Fruit fly (Drosophila melanogaster) whole organism, embryonic: ENCODE data around the gene CG7006.

ENCODE experiments used
- Bdp1 ChIP-seq: fragments of 200-800 bp; sonication (Bioruptor generic); optimal IDR thresholded peaks from 3 replicates; lab custom pipeline; 2016; ENCODE audit warnings: missing biosample characterization, missing genetic modification characterization
- Bgb ChIP-seq: fragments of 200-800 bp; sonication (Bioruptor generic); IDR thresholded peaks from 2 replicates; pipeline ENCODE4 v1.3.6; 2022; ENCODE audit warnings: missing biosample characterization, missing genetic modification characterization; ENCODE audit not compliant: partially characterized antibody
- C15 ChIP-seq: fragments of 200-800 bp; sonication (Bioruptor generic); IDR thresholded peaks from 3 replicates; pipeline ENCODE4 v1.3.6; 2022; ENCODE audit warnings: missing biosample characterization, missing genetic modification characterization
- CG11695 ChIP-seq: fragments of 200-800 bp; sonication (Bioruptor generic); IDR thresholded peaks from 3 replicates; pipeline ENCODE4 v1.3.6; 2022; ENCODE audit warnings: missing biosample characterization, missing genetic modification characterization
- CG15011 ChIP-seq: fragments of 200-800 bp; sonication (Bioruptor generic); optimal IDR thresholded peaks from 3 replicates; lab custom pipeline; 2018; ENCODE audit warnings: missing biosample characterization, mild to moderate bottlenecking, missing genetic modification characterization
- CG15479 ChIP-seq: fragments of 200-800 bp; sonication (Bioruptor generic); optimal IDR thresholded peaks from 3 replicates; lab custom pipeline; 2019; ENCODE audit warnings: missing biosample characterization, mild to moderate bottlenecking, missing genetic modification characterization, moderate library complexity
- CG1647 ChIP-seq: fragments of 200-800 bp; sonication (Bioruptor generic); optimal IDR thresholded peaks from 3 replicates; lab custom pipeline; 2016; ENCODE audit warnings: missing biosample characterization, missing genetic modification characterization
- CG16815 ChIP-seq: fragments of 200-800 bp; sonication (Bioruptor generic); optimal IDR thresholded peaks from 3 replicates; lab custom pipeline; 2017; ENCODE audit warnings: missing biosample characterization, mild to moderate bottlenecking, missing genetic modification characterization
- CG17568 ChIP-seq: fragments of 200-800 bp; sonication (Bioruptor generic); optimal IDR thresholded peaks from 2 replicates; lab custom pipeline; 2018; ENCODE audit warnings: missing biosample characterization, mild to moderate bottlenecking, missing genetic modification characterization, moderate library complexity
- CG18599 ChIP-seq: fragments of 200-800 bp; sonication (Bioruptor generic); optimal IDR thresholded peaks from 3 replicates; lab custom pipeline; 2017; ENCODE audit warnings: missing biosample characterization, missing genetic modification characterization, mild to moderate bottlenecking, moderate library complexity, missing genetic modification reagents
- CG18619 ChIP-seq: fragments of 200-800 bp; sonication (Bioruptor generic); optimal IDR thresholded peaks from 3 replicates; lab custom pipeline; 2017; ENCODE audit warnings: missing biosample characterization, mild to moderate bottlenecking, missing genetic modification characterization
- CG2116 ChIP-seq: fragments of 200-800 bp; sonication (Bioruptor generic); optimal IDR thresholded peaks from 3 replicates; lab custom pipeline; 2018; ENCODE audit warnings: missing biosample characterization, mild to moderate bottlenecking, missing genetic modification characterization
- CG2678 ChIP-seq: fragments of 200-800 bp; sonication (Bioruptor generic); optimal IDR thresholded peaks from 3 replicates; lab custom pipeline; 2019; ENCODE audit warnings: missing biosample characterization, mild to moderate bottlenecking, missing genetic modification characterization, moderate library complexity
- CG30431 ChIP-seq: fragments of 200-800 bp; sonication (Bioruptor generic); optimal IDR thresholded peaks from 2 replicates; lab custom pipeline; 2017; ENCODE audit warnings: missing biosample characterization, missing genetic modification characterization
- CG3065 ChIP-seq: fragments of 200-800 bp; sonication (Bioruptor generic); optimal IDR thresholded peaks from 2 replicates; lab custom pipeline; 2016; ENCODE audit warnings: missing biosample characterization, missing genetic modification characterization
- CG31441 ChIP-seq: fragments of 200-800 bp; sonication (Bioruptor generic); IDR thresholded peaks from 2 replicates; pipeline ENCODE4 v1.3.6; 2022; ENCODE audit warnings: missing biosample characterization, missing genetic modification characterization
- CG4282 ChIP-seq: fragments of 200-800 bp; sonication (Bioruptor generic); optimal IDR thresholded peaks from 2 replicates; lab custom pipeline; 2016; ENCODE audit warnings: missing biosample characterization, missing genetic modification characterization
- CG6689 ChIP-seq: fragments of 200-800 bp; sonication (Bioruptor generic); IDR thresholded peaks from 2 replicates; pipeline ENCODE4 v1.3.6; 2022; ENCODE audit warnings: missing biosample characterization, missing genetic modification characterization
- CG6765 ChIP-seq: fragments of 200-800 bp; sonication (Bioruptor generic); optimal IDR thresholded peaks from 3 replicates; lab custom pipeline; 2017; ENCODE audit warnings: missing biosample characterization, mild to moderate bottlenecking, missing genetic modification characterization
- CG7372 ChIP-seq: fragments of 200-800 bp; sonication (Bioruptor generic); IDR thresholded peaks from 2 replicates; pipeline ENCODE4 v1.3.6; 2022; ENCODE audit warnings: missing biosample characterization, missing genetic modification characterization
- CG8388 ChIP-seq: fragments of 200-800 bp; sonication (Bioruptor generic); optimal IDR thresholded peaks from 2 replicates; lab custom pipeline; 2019; ENCODE audit warnings: missing biosample characterization, mild to moderate bottlenecking, missing genetic modification characterization, moderate library complexity
- Doc3 ChIP-seq: fragments of 200-800 bp; sonication (Bioruptor generic); IDR thresholded peaks from 3 replicates; pipeline ENCODE4 v1.3.6; 2022; ENCODE audit warnings: missing biosample characterization, missing genetic modification characterization; ENCODE audit not compliant: partially characterized antibody
- Elba2 ChIP-seq: fragments of 200-800 bp; sonication (Bioruptor generic); optimal IDR thresholded peaks from 3 replicates; lab custom pipeline; 2016; ENCODE audit warnings: missing biosample characterization, missing genetic modification characterization
- Fer2 ChIP-seq: fragments of 200-800 bp; sonication (Bioruptor generic); optimal IDR thresholded peaks from 2 replicates; lab custom pipeline; 2018; ENCODE audit warnings: missing biosample characterization, mild to moderate bottlenecking, missing genetic modification characterization, moderate library complexity
- HLH4C ChIP-seq: fragments of 200-800 bp; sonication (Bioruptor generic); IDR thresholded peaks from 3 replicates; pipeline ENCODE4 v1.3.6; 2022; ENCODE audit warnings: missing biosample characterization, missing genetic modification characterization; ENCODE audit not compliant: partially characterized antibody
- HmgZ ChIP-seq: fragments of 200-800 bp; sonication (Bioruptor generic); optimal IDR thresholded peaks from 2 replicates; lab custom pipeline; 2018; ENCODE audit warnings: missing biosample characterization, mild to moderate bottlenecking, missing genetic modification characterization
- Hmx ChIP-seq: fragments of 200-800 bp; sonication (Bioruptor generic); optimal IDR thresholded peaks from 2 replicates; lab custom pipeline; 2016; ENCODE audit warnings: missing biosample characterization, missing genetic modification characterization
- Kr ChIP-seq: fragments of 200-800 bp; sonication (Bioruptor generic); optimal IDR thresholded peaks from 2 replicates; lab custom pipeline; 2017; ENCODE audit warnings: missing biosample characterization, mild to moderate bottlenecking, missing genetic modification characterization
- NFAT ChIP-seq: fragments of 200-800 bp; sonication (Bioruptor generic); IDR thresholded peaks from 2 replicates; pipeline ENCODE4 v1.3.6; 2022; ENCODE audit warnings: missing biosample characterization, missing genetic modification characterization
- NK7.1 ChIP-seq: fragments of 200-800 bp; sonication (Bioruptor generic); optimal IDR thresholded peaks from 3 replicates; lab custom pipeline; 2016; ENCODE audit warnings: missing biosample characterization, missing genetic modification characterization
- Side ChIP-seq: fragments of 200-800 bp; sonication (Bioruptor generic); optimal IDR thresholded peaks from 2 replicates; lab custom pipeline; 2016; ENCODE audit warnings: missing biosample characterization, missing genetic modification characterization
- Sin3A ChIP-seq: fragments of >200 bp; optimal IDR thresholded peaks from 2 replicates; lab custom pipeline; 2018
- az2 ChIP-seq: fragments of 200-800 bp; sonication (Bioruptor generic); optimal IDR thresholded peaks from 3 replicates; lab custom pipeline; 2016; ENCODE audit warnings: missing biosample characterization, missing genetic modification characterization
- btn ChIP-seq: fragments of 200-800 bp; sonication (Bioruptor generic); optimal IDR thresholded peaks from 2 replicates; lab custom pipeline; 2016; ENCODE audit warnings: missing biosample characterization, missing genetic modification characterization
- cad ChIP-seq: fragments of >200 bp; optimal IDR thresholded peaks from 2 replicates; lab custom pipeline; 2017; ENCODE audit warnings: missing biosample characterization, missing genetic modification characterization
- chn ChIP-seq: fragments of 200-800 bp; sonication (Bioruptor generic); optimal IDR thresholded peaks from 2 replicates; lab custom pipeline; 2016; ENCODE audit warnings: missing biosample characterization, missing genetic modification characterization
- croc ChIP-seq: fragments of 200-800 bp; sonication (Bioruptor generic); conservative IDR thresholded peaks from 3 replicates; pipeline ENCODE4 v1.3.6; 2022; ENCODE audit warnings: missing biosample characterization, missing genetic modification characterization
- dan ChIP-seq: fragments of 200-800 bp; sonication (Bioruptor generic); IDR thresholded peaks from 2 replicates; pipeline ENCODE4 v1.3.6; 2022; ENCODE audit warnings: missing biosample characterization, missing genetic modification characterization
- ewg ChIP-seq: fragments of 200-800 bp; sonication (Bioruptor generic); optimal IDR thresholded peaks from 3 replicates; lab custom pipeline; 2017; ENCODE audit warnings: mild to moderate bottlenecking, missing biosample characterization, missing genetic modification reagents, missing genetic modification characterization
- fu2 ChIP-seq: fragments of 200-800 bp; sonication (Bioruptor generic); optimal IDR thresholded peaks from 2 replicates; lab custom pipeline; 2016; ENCODE audit warnings: missing biosample characterization, missing genetic modification characterization
- gfzf ChIP-seq: fragments of 200-800 bp; sonication (Bioruptor generic); optimal IDR thresholded peaks from 2 replicates; lab custom pipeline; 2016; ENCODE audit warnings: missing biosample characterization, mild to moderate bottlenecking, missing genetic modification characterization, moderate library complexity
- gsb ChIP-seq: fragments of 200-800 bp; sonication (Bioruptor generic); IDR thresholded peaks from 2 replicates; pipeline ENCODE4 v1.3.6; 2022; ENCODE audit warnings: missing biosample characterization, missing genetic modification characterization
- ind ChIP-seq: fragments of 200-800 bp; sonication (Bioruptor generic); optimal IDR thresholded peaks from 3 replicates; lab custom pipeline; 2016; ENCODE audit warnings: missing biosample characterization, missing genetic modification characterization
- ken ChIP-seq: fragments of 200-800 bp; sonication (Bioruptor generic); IDR thresholded peaks from 3 replicates; pipeline ENCODE4 v1.3.6; 2022; ENCODE audit warnings: missing biosample characterization, missing genetic modification characterization
- knrl ChIP-seq: fragments of 200-800 bp; sonication (Bioruptor generic); IDR thresholded peaks from 3 replicates; pipeline ENCODE4 v1.3.6; 2022; ENCODE audit warnings: missing biosample characterization, missing genetic modification characterization; ENCODE audit not compliant: partially characterized antibody
- lmd ChIP-seq: fragments of 200-800 bp; sonication (Bioruptor generic); IDR thresholded peaks from 2 replicates; pipeline ENCODE4 v1.3.6; 2022; ENCODE audit warnings: missing biosample characterization, missing genetic modification characterization
- pho ChIP-seq: fragments of 200-800 bp; sonication (Bioruptor generic); optimal IDR thresholded peaks from 2 replicates; lab custom pipeline; 2016; ENCODE audit warnings: missing biosample characterization, missing genetic modification characterization
- pzg ChIP-seq: fragments of 200-800 bp; sonication (Bioruptor generic); optimal IDR thresholded peaks from 3 replicates; lab custom pipeline; 2018; ENCODE audit warnings: missing biosample characterization, mild to moderate bottlenecking, missing genetic modification characterization, moderate library complexity
- scrt ChIP-seq: fragments of 200-800 bp; sonication (Bioruptor generic); optimal IDR thresholded peaks from 2 replicates; lab custom pipeline; 2018; ENCODE audit warnings: missing biosample characterization, mild to moderate bottlenecking, missing genetic modification characterization, moderate library complexity
- sens-2 ChIP-seq: fragments of 200-800 bp; sonication (Bioruptor generic); IDR thresholded peaks from 2 replicates; pipeline ENCODE4 v1.3.6; 2022; ENCODE audit warnings: missing biosample characterization, missing genetic modification characterization
- toy ChIP-seq: fragments of 200-800 bp; sonication (Bioruptor generic); IDR thresholded peaks from 2 replicates; pipeline ENCODE4 v1.3.6; 2022; ENCODE audit warnings: missing biosample characterization, missing genetic modification characterization
- wor ChIP-seq: fragments of 200-800 bp; sonication (Bioruptor generic); IDR thresholded peaks from 2 replicates; pipeline ENCODE4 v1.3.6; 2022; ENCODE audit warnings: missing biosample characterization, missing genetic modification characterization

CG7006 gene

dm6 chr3R:24850420-24850819 is at the start of gene CG7006 (continued):
- TF ChIP-seq CG18599 (GFP tag; lab: Kevin White, UChicago) = no peak
- no peak; the same call in 1 of the 2 replicates for TF ChIP-seq gsb
- peak; percentile 47; the same call in 1 of the 3 replicates for TF ChIP-seq Doc3
- TF ChIP-seq CG6689 (GFP tag; lab: Robert Waterston, UW) = no peak
- no peak; the same call in 1 of the 2 replicates for TF ChIP-seq CG31441 (GFP tag; lab: Robert Waterston, UW)
- TF ChIP-seq CG1647 = peak; percentile 86
- peak; percentile 33 for TF ChIP-seq btn (GFP tag; lab: Kevin White, UChicago)
- TF ChIP-seq NK7.1 = peak; percentile 38
- TF ChIP-seq gfzf = peak; percentile 41
- peak; percentile 78 for TF ChIP-seq ind (GFP tag; lab: Kevin White, UChicago)
- TF ChIP-seq cad (GFP tag; lab: Kevin White, UChicago) = no peak
- no peak for TF ChIP-seq croc
- peak; percentile 8 for TF ChIP-seq CG18619 (GFP tag; lab: Kevin White, UChicago)
- no peak for TF ChIP-seq sens-2
- TF ChIP-seq wor (GFP tag; lab: Robert Waterston, UW) = no peak
- peak; percentile 62 for TF ChIP-seq CG16815 (GFP tag; lab: Kevin White, UChicago)
- TF ChIP-seq CG2116 (GFP tag; lab: Kevin White, UChicago) = peak; percentile 67
- TF ChIP-seq pzg (GFP tag; lab: Kevin White, UChicago) = peak; percentile 94
- no peak for TF ChIP-seq CG8388
- no peak for TF ChIP-seq CG11695 (GFP tag; lab: Robert Waterston, UW)
- peak; percentile 2 for TF ChIP-seq Sin3A
- peak; percentile 45 for TF ChIP-seq az2 (GFP tag; lab: Kevin White, UChicago)
- TF ChIP-seq ken (GFP tag; lab: Robert Waterston, UW) = peak; percentile 86
- peak; percentile 49 for TF ChIP-seq CG3065 (GFP tag; lab: Kevin White, UChicago)
- peak; percentile 73 for TF ChIP-seq HLH4C (GFP tag; lab: Robert Waterston, UW)
- peak; percentile 30 for TF ChIP-seq CG15011
- TF ChIP-seq CG15479 (GFP tag; lab: Kevin White, UChicago) = no peak
- TF ChIP-seq Fer2 (tag; lab: Kevin White, UChicago) = peak; percentile 48
- no peak for TF ChIP-seq CG6765 (GFP tag; lab: Kevin White, UChicago)
- no peak for TF ChIP-seq dan (GFP tag; lab: Robert Waterston, UW)
- TF ChIP-seq CG7372 = peak; percentile 49; the same call in 1 of the 2 replicates
- peak; percentile 94 for TF ChIP-seq NFAT (GFP tag; lab: Robert Waterston, UW)
- TF ChIP-seq CG30431 (GFP tag; lab: Kevin White, UChicago) = no peak
- TF ChIP-seq HmgZ (tag; lab: Kevin White, UChicago) = peak; percentile 87
- peak; percentile 69 for TF ChIP-seq Side (GFP tag; lab: Kevin White, UChicago)
- TF ChIP-seq Bgb = peak; percentile 89
- TF ChIP-seq scrt (GFP tag; lab: Kevin White, UChicago) = no peak
- no peak for TF ChIP-seq toy (GFP tag; lab: Robert Waterston, UW)
- peak; percentile 10 for TF ChIP-seq Elba2 (GFP tag; lab: Kevin White, UChicago)
- peak; percentile 68 for TF ChIP-seq chn (GFP tag; lab: Kevin White, UChicago)
- peak; percentile 15 for TF ChIP-seq ewg (GFP tag; lab: Kevin White, UChicago)
- peak; percentile 76 for TF ChIP-seq fu2 (GFP tag; lab: Kevin White, UChicago)
- TF ChIP-seq CG4282 (GFP tag; lab: Kevin White, UChicago) = peak; percentile 71
- TF ChIP-seq CG2678 = no peak
- TF ChIP-seq pho (GFP tag; lab: Kevin White, UChicago) = peak; percentile 84
- TF ChIP-seq Kr (GFP tag; lab: Kevin White, UChicago) = no peak
- peak; percentile 68; the same call in 1 of the 2 replicates for TF ChIP-seq lmd (GFP tag; lab: Robert Waterston, UW)
- TF ChIP-seq C15 = no peak
- TF ChIP-seq Bdp1 (GFP tag; lab: Kevin White, UChicago) = peak; percentile 61
- TF ChIP-seq Hmx (GFP tag; lab: Kevin White, UChicago) = no peak
- TF ChIP-seq knrl (GFP tag; lab: Robert Waterston, UW) = peak; percentile 78
- TF ChIP-seq CG17568 (GFP tag; lab: Kevin White, UChicago) = no peak
